Fruit fly (Drosophila melanogaster) whole organism, pupa: ENCODE results near the gene CG11267.

ENCODE experiments used
- EcR ChIP-seq: fragments of 200-800 bp; sonication (Bioruptor generic); optimal IDR thresholded peaks from 3 replicates; lab custom pipeline; 2019; ENCODE audit warnings: missing biosample characterization, missing genetic modification characterization, mild to moderate bottlenecking, moderate library complexity, missing genetic modification reagents
- Ets98B ChIP-seq: fragments of 200-800 bp; sonication (Bioruptor generic); IDR thresholded peaks from 2 replicates; pipeline ENCODE4 v1.3.6; 2022; ENCODE audit warnings: missing biosample characterization, missing genetic modification characterization

dm6 chr3L:13011511-13011910, 4.3 kb upstream of the CG11267 start, which contains the start of gene Cul6:
- TF ChIP-seq Ets98B = no peak
- no peak for TF ChIP-seq EcR (GFP tag; lab: Kevin White, UChicago)
